Worm (Caenorhabditis elegans): ENCODE measurements around the gene F46C5.4.

- TF ChIP-seq cebp-2 (GFP tag; IDR thresholded peaks at IDR 0.05) (no peak), unc-62 (GFP tag; optimal IDR thresholded peaks at IDR 0.05) (no peak), dpl-1 (GFP tag; optimal IDR thresholded peaks at IDR 0.05) (no peak), nfyb-1 (GFP tag; IDR thresholded peaks at IDR 0.05) (peak; percentile 91), ceh-91 (GFP tag; IDR thresholded peaks at IDR 0.05) (no peak), F49E8.2 (tag; optimal IDR thresholded peaks at IDR 0.05; ENCODE audit: insufficient read depth) (no peak), unc-130 (GFP tag; optimal IDR thresholded peaks at IDR 0.05) (no peak), snpc-4 (GFP tag; optimal IDR thresholded peaks at IDR 0.05) (no peak), snpc-4 (tag; optimal IDR thresholded peaks at IDR 0.05) (peak in 3 of 4 experiments; percentile 48 to 62 (median 49)), tbx-9 (tag; optimal IDR thresholded peaks at IDR 0.05; ENCODE audit: borderline replicate concordance) (no peak)
Observed at ce11 chrII:8787376-8787775, 48.5 kb upstream of the F46C5.4 start.

Measured in whole organism, young adult.